Fruit fly (Drosophila melanogaster): ENCODE measurements around the gene Ndc80.
A peak's percentile ranks its signal among the peaks of the same experiment; 100 is the strongest.

The Ndc80 gene

dm6 chrX:13624334-13625079, 12.6 kb upstream of the Ndc80 start, which contains the start of the genes CG2691 and NFAT (continued):
- TF ChIP-seq nom (GFP tag; optimal IDR thresholded peaks at IDR 0.05) (peak; percentile 29), CG7839 (tag; optimal IDR thresholded peaks at IDR 0.05) (no peak), scrt (GFP tag; optimal IDR thresholded peaks at IDR 0.05) (peak; percentile 98), eve (GFP tag; optimal IDR thresholded peaks at IDR 0.05) (no peak), CG13287 (GFP tag; IDR thresholded peaks at IDR 0.05; ENCODE audit: partially characterized antibody) (peak; percentile 69), CG1233 (GFP tag; optimal IDR thresholded peaks at IDR 0.05) (no peak), CG2678 (tag; optimal IDR thresholded peaks at IDR 0.05) (no peak), bab2 (GFP tag; optimal IDR thresholded peaks at IDR 0.05) (no peak), ssp (GFP tag; IDR thresholded peaks at IDR 0.05) (no peak), CG10959 (GFP tag; IDR thresholded peaks at IDR 0.05) (no peak), usp (GFP tag; optimal IDR thresholded peaks at IDR 0.05) (no peak), gcm2 (GFP tag; optimal IDR thresholded peaks at IDR 0.05) (no peak), Bdp1 (GFP tag; optimal IDR thresholded peaks at IDR 0.05) (no peak), pan (optimal IDR thresholded peaks at IDR 0.05) (no peak), pan (GFP tag; optimal IDR thresholded peaks at IDR 0.05 in 1 of 2, IDR thresholded peaks at IDR 0.05 in 1 of 2) (no peak), sqz (GFP tag; optimal IDR thresholded peaks at IDR 0.05) (peak; percentile 80), en (GFP tag; optimal IDR thresholded peaks at IDR 0.05) (no peak), CG2875 (GFP tag; optimal IDR thresholded peaks at IDR 0.05) (no peak), Sry-δ (GFP tag; optimal IDR thresholded peaks at IDR 0.05) (peak; percentile 63), Blimp-1 (GFP tag; optimal IDR thresholded peaks at IDR 0.05) (no peak), CG17328 (GFP tag; IDR thresholded peaks at IDR 0.05) (no peak), CG16779 (GFP tag; IDR thresholded peaks at IDR 0.05) (no peak), CG32532 (GFP tag; IDR thresholded peaks at IDR 0.05) (no peak), CG7271 (tag; optimal IDR thresholded peaks at IDR 0.05) (no peak), br (optimal IDR thresholded peaks at IDR 0.05) (no peak), phol (tag; optimal IDR thresholded peaks at IDR 0.05) (peak; percentile 41), Hey (tag; optimal IDR thresholded peaks at IDR 0.05) (no peak), CG7556 (GFP tag; optimal IDR thresholded peaks at IDR 0.05) (no peak), Ptx1 (GFP tag; IDR thresholded peaks at IDR 0.05) (no peak), Gsc (GFP tag; IDR thresholded peaks at IDR 0.05) (no peak), CG33213 (GFP tag; optimal IDR thresholded peaks at IDR 0.05) (peak; percentile 8), B-H1 (GFP tag; IDR thresholded peaks at IDR 0.05) (no peak), CoRest (tag; optimal IDR thresholded peaks at IDR 0.05) (peak; percentile 20), Gug (GFP tag; IDR thresholded peaks at IDR 0.05) (no peak), YL-1 (GFP tag; optimal IDR thresholded peaks at IDR 0.05) (peak; percentile 44), CG13123 (GFP tag; optimal IDR thresholded peaks at IDR 0.05) (no peak), CG8478 (optimal IDR thresholded peaks at IDR 0.05) (no peak), CG31388 (GFP tag; optimal IDR thresholded peaks at IDR 0.05) (no peak), CG11247 (GFP tag; IDR thresholded peaks at IDR 0.05) (no peak), Dad (GFP tag; optimal IDR thresholded peaks at IDR 0.05) (no peak), CG4730 (GFP tag; IDR thresholded peaks at IDR 0.05) (no peak), Oaz (GFP tag; IDR thresholded peaks at IDR 0.05) (no peak), Atf-2 (GFP tag; optimal IDR thresholded peaks at IDR 0.05) (no peak), CG15696 (tag; optimal IDR thresholded peaks at IDR 0.05) (no peak), wek (GFP tag; optimal IDR thresholded peaks at IDR 0.05) (no peak), crol (GFP tag; IDR thresholded peaks at IDR 0.05) (no peak), CG11504 (tag; optimal IDR thresholded peaks at IDR 0.05) (peak; percentile 28), Nf-YB (GFP tag; optimal IDR thresholded peaks at IDR 0.05) (no peak), CG12219 (GFP tag; optimal IDR thresholded peaks at IDR 0.05) (no peak), pnt (GFP tag; optimal IDR thresholded peaks at IDR 0.05) (no peak), CG8765 (GFP tag; IDR thresholded peaks at IDR 0.05) (no peak), CG3995 (GFP tag; optimal IDR thresholded peaks at IDR 0.05) (no peak)
